Worm (Caenorhabditis elegans) whole organism, mixed stage, embryonic: ENCODE measurements around the gene rnh-1.1.

Source experiments
- bed-3 ChIP-seq: fragments of 200-800 bp; sonication (Bioruptor generic); optimal IDR thresholded peaks from 3 replicates; lab custom pipeline; 2018; ENCODE audit warnings: mild to moderate bottlenecking, missing genetic modification characterization, moderate library complexity, missing compliant biosample characterization
- blmp-1 ChIP-seq: fragments of 150-350 bp; optimal IDR thresholded peaks from 2 replicates; lab custom pipeline; 2014; ENCODE audit warnings: missing biosample characterization, missing genetic modification characterization
- ceh-39 ChIP-seq: fragments of 150-350 bp; optimal IDR thresholded peaks from 2 replicates; lab custom pipeline; 2014; ENCODE audit warnings: missing biosample characterization, missing genetic modification characterization
- ceh-43 ChIP-seq: fragments of 200-800 bp; sonication (Bioruptor generic); optimal IDR thresholded peaks from 2 replicates; lab custom pipeline; 2018; ENCODE audit warnings: mild to moderate bottlenecking, missing genetic modification characterization, moderate library complexity, missing compliant biosample characterization
- ceh-83 ChIP-seq: fragments of 200-800 bp; sonication (Bioruptor generic); optimal IDR thresholded peaks from 2 replicates; lab custom pipeline; 2018; ENCODE audit warnings: mild to moderate bottlenecking, missing genetic modification characterization, missing compliant biosample characterization
- ces-1 ChIP-seq: fragments of 150-350 bp; optimal IDR thresholded peaks from 2 replicates; lab custom pipeline; 2014; ENCODE audit warnings: missing biosample characterization, missing genetic modification reagents, missing genetic modification characterization
- cnd-1 ChIP-seq: fragments of 200-800 bp; sonication (Bioruptor generic); optimal IDR thresholded peaks from 2 replicates; lab custom pipeline; 2018; ENCODE audit warnings: mild to moderate bottlenecking, missing genetic modification characterization, missing compliant biosample characterization
- drap-1 ChIP-seq: fragments of 200-800 bp; sonication (Bioruptor generic); optimal IDR thresholded peaks from 3 replicates; lab custom pipeline; 2018; ENCODE audit warnings: mild to moderate bottlenecking, missing genetic modification characterization, missing compliant biosample characterization
- elt-1 ChIP-seq: sonication (generic microtip); optimal IDR thresholded peaks from 2 replicates; lab custom pipeline; 2017; ENCODE audit warnings: missing genetic modification characterization, mild to moderate bottlenecking, missing compliant biosample characterization, antibody characterized with exemption, moderate library complexity, borderline replicate concordance; ENCODE audit not compliant: insufficient read depth
- elt-3 ChIP-seq: fragments of 150-350 bp; optimal IDR thresholded peaks from 2 replicates; lab custom pipeline; 2014; ENCODE audit warnings: missing biosample characterization, missing genetic modification characterization
- flh-1 ChIP-seq: fragments of 200-800 bp; sonication (Bioruptor generic); optimal IDR thresholded peaks from 2 replicates; lab custom pipeline; 2018; ENCODE audit warnings: mild to moderate bottlenecking, missing genetic modification characterization, moderate library complexity, missing compliant biosample characterization
- ham-2 ChIP-seq: fragments of 200-800 bp; sonication (Bioruptor generic); optimal IDR thresholded peaks from 2 replicates; lab custom pipeline; 2018; ENCODE audit warnings: mild to moderate bottlenecking, missing genetic modification characterization, missing compliant biosample characterization
- hlh-1 ChIP-seq: fragments of 150-350 bp; optimal IDR thresholded peaks from 2 replicates; lab custom pipeline; 2014; ENCODE audit warnings: missing biosample characterization, missing genetic modification reagents, missing genetic modification characterization
- lin-13 ChIP-seq: fragments of 150-350 bp; optimal IDR thresholded peaks from 2 replicates; lab custom pipeline; 2014; ENCODE audit warnings: missing biosample characterization, missing genetic modification characterization
- lin-32 ChIP-seq: fragments of 200-800 bp; sonication (Bioruptor generic); optimal IDR thresholded peaks from 2 replicates; lab custom pipeline; 2018; ENCODE audit warnings: mild to moderate bottlenecking, missing genetic modification characterization, missing compliant biosample characterization
- lsy-2 ChIP-seq: fragments of 150-350 bp; optimal IDR thresholded peaks from 2 replicates; lab custom pipeline; 2014; ENCODE audit warnings: missing biosample characterization, missing genetic modification characterization
- mab-5 ChIP-seq: fragments of 150-350 bp; optimal IDR thresholded peaks from 2 replicates; lab custom pipeline; 2014; ENCODE audit warnings: missing biosample characterization, missing genetic modification characterization
- mep-1 ChIP-seq: fragments of 150-350 bp; optimal IDR thresholded peaks from 2 replicates; lab custom pipeline; 2017; ENCODE audit warnings: missing biosample characterization, missing genetic modification reagents, missing genetic modification characterization, inconsistent platforms
- nhr-12 ChIP-seq: fragments of 150-350 bp; optimal IDR thresholded peaks from 2 replicates; lab custom pipeline; 2014; ENCODE audit warnings: missing biosample characterization, missing genetic modification characterization
- nhr-2 ChIP-seq: fragments of 150-350 bp; optimal IDR thresholded peaks from 2 replicates; lab custom pipeline; 2014; ENCODE audit warnings: missing biosample characterization, missing genetic modification characterization
- nhr-237 ChIP-seq: fragments of 150-350 bp; optimal IDR thresholded peaks from 2 replicates; lab custom pipeline; 2014; ENCODE audit warnings: missing biosample characterization, missing genetic modification characterization
- nhr-28 ChIP-seq: fragments of 150-350 bp; optimal IDR thresholded peaks from 2 replicates; lab custom pipeline; 2014; ENCODE audit warnings: missing biosample characterization, missing genetic modification characterization
- nhr-76 ChIP-seq: sonication (generic microtip); optimal IDR thresholded peaks from 2 replicates; lab custom pipeline; 2017; ENCODE audit warnings: missing biosample characterization, missing genetic modification characterization
- pha-4 ChIP-seq: fragments of 150-350 bp; optimal IDR thresholded peaks from 2 replicates; lab custom pipeline; 2018; ENCODE audit warnings: missing biosample characterization, missing genetic modification reagents, missing genetic modification characterization
- snpc-4 ChIP-seq: fragments of 150-350 bp; optimal IDR thresholded peaks from 2 replicates; lab custom pipeline; 2014; ENCODE audit warnings: missing biosample characterization, missing genetic modification characterization
- sptf-1 ChIP-seq: sonication (generic microtip); optimal IDR thresholded peaks from 2 replicates; lab custom pipeline; 2017; ENCODE audit warnings: mild to moderate bottlenecking, missing genetic modification characterization, moderate library complexity, missing compliant biosample characterization
- unc-120 ChIP-seq: sonication (generic microtip); optimal IDR thresholded peaks from 2 replicates; lab custom pipeline; 2017; ENCODE audit warnings: missing genetic modification characterization, missing compliant biosample characterization; ENCODE audit not compliant: poor library complexity, severe bottlenecking
- unc-39 ChIP-seq: fragments of 150-350 bp; optimal IDR thresholded peaks from 2 replicates; lab custom pipeline; 2014; ENCODE audit warnings: missing biosample characterization, missing genetic modification characterization
- unc-62 ChIP-seq: fragments of 150-350 bp; optimal IDR thresholded peaks from 2 replicates; lab custom pipeline; 2014; ENCODE audit warnings: missing biosample characterization, missing genetic modification reagents, missing genetic modification characterization
- zip-8 ChIP-seq: fragments of 150-350 bp; optimal IDR thresholded peaks from 2 replicates; lab custom pipeline; 2014; ENCODE audit warnings: missing biosample characterization, missing genetic modification characterization
- ztf-11 ChIP-seq: fragments of 150-350 bp; optimal IDR thresholded peaks from 2 replicates; lab custom pipeline; 2014; ENCODE audit warnings: missing biosample characterization, missing genetic modification characterization

The rnh-1.1 gene

ce11 chrII:7489605-7490004 lies 35.9 kb upstream of the rnh-1.1 start, which contains the start of gene D1022.9:
Gene D1022.9 (minus strand): TSS chrII:7489705.
- no peak for TF ChIP-seq ceh-39 (tag; lab: Kevin White, UChicago)
- no peak for TF ChIP-seq sptf-1 (tag; lab: Kevin White, UChicago)
- TF ChIP-seq zip-8 (tag; lab: Kevin White, UChicago): no peak
- no peak for TF ChIP-seq mab-5
- no peak for TF ChIP-seq blmp-1 (tag; lab: Kevin White, UChicago)
- no peak for TF ChIP-seq nhr-2 (tag; lab: Kevin White, UChicago)
- TF ChIP-seq unc-39 (tag; lab: Kevin White, UChicago): no peak
- no peak for TF ChIP-seq unc-62 (GFP tag; lab: Kevin White, UChicago)
- no peak for TF ChIP-seq nhr-12 (tag; lab: Kevin White, UChicago)
- no peak for TF ChIP-seq ceh-43 (GFP tag; lab: Kevin White, UChicago)
- TF ChIP-seq flh-1 (GFP tag; lab: Kevin White, UChicago): no peak
- no peak for TF ChIP-seq hlh-1 (tag; lab: Kevin White, UChicago)
- no peak for TF ChIP-seq nhr-76 (tag; lab: Kevin White, UChicago)
- no peak for TF ChIP-seq ham-2 (GFP tag; lab: Kevin White, UChicago)
- TF ChIP-seq ces-1 (GFP tag; lab: Kevin White, UChicago): no peak

ce11 chrII:7493599-7493998 lies 31.9 kb upstream of the rnh-1.1 start, which contains the start of gene nas-23:
Gene nas-23 (minus strand): TSS chrII:7493699.
- TF ChIP-seq mep-1 (tag; lab: Kevin White, UChicago) (no peak), nhr-76 (tag; lab: Kevin White, UChicago) (no peak), unc-62 (GFP tag; lab: Kevin White, UChicago) (no peak), bed-3 (GFP tag; lab: Kevin White, UChicago) (no peak), unc-39 (tag; lab: Kevin White, UChicago) (no peak), ham-2 (GFP tag; lab: Kevin White, UChicago) (no peak), lin-13 (tag; lab: Kevin White, UChicago) (no peak), ztf-11 (no peak)

ce11 chrII:7494155-7494554 lies 31.4 kb upstream of the rnh-1.1 start, which contains the start of gene R10H1.1:
Gene R10H1.1 (plus strand): TSS chrII:7494455.
- TF ChIP-seq ztf-11 (no peak), ham-2 (GFP tag; lab: Kevin White, UChicago) (no peak), nhr-2 (tag; lab: Kevin White, UChicago) (no peak), mep-1 (tag; lab: Kevin White, UChicago) (no peak), nhr-237 (tag; lab: Kevin White, UChicago) (no peak), blmp-1 (tag; lab: Kevin White, UChicago) (no peak), sptf-1 (tag; lab: Kevin White, UChicago) (no peak), elt-1 (tag; lab: Kevin White, UChicago) (no peak), lin-32 (GFP tag; lab: Kevin White, UChicago) (no peak), elt-3 (tag; lab: Kevin White, UChicago) (no peak), lin-13 (tag; lab: Kevin White, UChicago) (no peak), snpc-4 (tag; lab: Kevin White, UChicago) (no peak), ces-1 (GFP tag; lab: Kevin White, UChicago) (no peak), flh-1 (GFP tag; lab: Kevin White, UChicago) (no peak), cnd-1 (no peak), drap-1 (GFP tag; lab: Kevin White, UChicago) (no peak)
- TF ChIP-seq, all 35 proteins: peak for 0

- no peak for TF ChIP-seq mab-5
- no peak for TF ChIP-seq pha-4
- no peak for TF ChIP-seq cnd-1
- TF ChIP-seq ces-1 (GFP tag; lab: Kevin White, UChicago): no peak
- no peak for TF ChIP-seq nhr-237 (tag; lab: Kevin White, UChicago)
- TF ChIP-seq sptf-1 (tag; lab: Kevin White, UChicago): no peak
- no peak for TF ChIP-seq mep-1 (tag; lab: Kevin White, UChicago)
- no peak for TF ChIP-seq unc-120 (tag; lab: Kevin White, UChicago)
- TF ChIP-seq nhr-2 (tag; lab: Kevin White, UChicago): no peak
- no peak for TF ChIP-seq ztf-11
- no peak for TF ChIP-seq unc-39 (tag; lab: Kevin White, UChicago)
- no peak for TF ChIP-seq lsy-2 (tag; lab: Kevin White, UChicago)
- TF ChIP-seq elt-1 (tag; lab: Kevin White, UChicago): no peak
- no peak for TF ChIP-seq nhr-28 (tag; lab: Kevin White, UChicago)
- no peak for TF ChIP-seq ceh-83 (GFP tag; lab: Kevin White, UChicago)
- TF ChIP-seq, all 35 proteins: peak for 0
These were observed 29.5 kb upstream of the rnh-1.1 start, which contains the start of gene spi-1 for ce11 chrII:7496070-7496469. Gene spi-1 (plus strand): TSS chrII:7496247.
